Worm (Caenorhabditis elegans) whole organism, L2 larva: ENCODE measurements around the gene F34D10.8.

Source experiments
- alr-1 ChIP-seq: fragments of 150-350 bp; optimal IDR thresholded peaks from 2 replicates; lab custom pipeline; 2014; ENCODE audit warnings: missing biosample characterization, missing genetic modification characterization
- crh-2 ChIP-seq: sonication (generic microtip); optimal IDR thresholded peaks from 2 replicates; lab custom pipeline; 2017; ENCODE audit warnings: missing biosample characterization, missing genetic modification characterization
- egl-27 ChIP-seq: sonication (generic microtip); optimal IDR thresholded peaks from 3 replicates; lab custom pipeline; 2017; ENCODE audit warnings: missing biosample characterization, missing genetic modification reagents, missing genetic modification characterization
- elt-3 ChIP-seq: sonication (generic microtip); optimal IDR thresholded peaks from 2 replicates; lab custom pipeline; 2017; ENCODE audit warnings: missing biosample characterization, missing genetic modification characterization
- nhr-23 ChIP-seq: fragments of 150-350 bp; optimal IDR thresholded peaks from 2 replicates; lab custom pipeline; 2014; ENCODE audit warnings: missing biosample characterization, missing genetic modification reagents, missing genetic modification characterization
- unc-62 ChIP-seq: fragments of 150-350 bp; optimal IDR thresholded peaks from 2 replicates; lab custom pipeline; 2014; ENCODE audit warnings: missing biosample characterization, missing genetic modification reagents, missing genetic modification characterization

- TF ChIP-seq elt-3 (no peak), crh-2 (tag; lab: Kevin White, UChicago) (no peak), alr-1 (tag; lab: Kevin White, UChicago) (no peak), nhr-23 (tag; lab: Kevin White, UChicago) (no peak), unc-62 (GFP tag; lab: Kevin White, UChicago) (no peak), egl-27 (no peak)
Observed at ce11 chrIII:3692516-3692915, 38.1 kb upstream of the F34D10.8 start.
